Fruit fly (Drosophila melanogaster): ENCODE data around the gene Pldn.

Pldn gene

DNA sequence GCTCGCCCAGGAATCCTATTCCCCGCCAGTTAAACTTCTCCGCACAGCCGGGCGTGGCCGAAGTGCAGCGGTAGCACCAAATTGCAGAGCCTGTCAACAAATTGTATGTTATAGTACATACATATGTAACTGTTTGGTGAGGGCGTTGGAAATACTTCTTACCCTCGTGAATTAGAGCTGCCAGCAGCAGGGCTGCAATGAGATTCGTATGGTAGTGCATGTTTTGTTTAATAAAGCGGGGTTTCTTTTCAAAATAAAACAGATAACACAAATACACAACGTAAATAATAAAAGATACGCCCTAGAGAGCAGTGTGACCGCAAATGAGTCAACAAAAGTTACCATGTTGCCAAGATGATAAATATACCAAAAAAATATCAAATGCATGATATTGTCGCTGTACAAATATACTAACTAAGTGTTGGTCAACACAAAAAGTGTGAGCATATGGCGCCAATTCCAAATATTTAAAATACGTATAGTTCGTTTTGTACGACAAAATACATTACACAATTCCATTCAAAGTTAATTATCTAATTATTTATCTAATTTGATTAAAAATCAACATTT, 19.9 kb upstream of the Pldn start, which contains the start of gene crim (continued):
- TF ChIP-seq CG2129 (GFP tag; IDR thresholded peaks at IDR 0.05; ENCODE audit: partially characterized antibody) (no peak), CHES-1-like (GFP tag; optimal IDR thresholded peaks at IDR 0.05) (no peak), row (GFP tag; IDR thresholded peaks at IDR 0.05) (peak; percentile 12; the same call in 1 of the 3 replicates), Oli (tag; optimal IDR thresholded peaks at IDR 0.05) (no peak), CG33213 (GFP tag; optimal IDR thresholded peaks at IDR 0.05) (peak; percentile 53), CG1603 (tag; optimal IDR thresholded peaks at IDR 0.05) (peak; percentile 62), Ptx1 (GFP tag; IDR thresholded peaks at IDR 0.05) (no peak), pzg (GFP tag; optimal IDR thresholded peaks at IDR 0.05) (peak; percentile 96), HLHmδ (GFP tag; optimal IDR thresholded peaks at IDR 0.05) (no peak), en (GFP tag; optimal IDR thresholded peaks at IDR 0.05) (no peak), bab2 (GFP tag; optimal IDR thresholded peaks at IDR 0.05) (no peak), Rfx (GFP tag; IDR thresholded peaks at IDR 0.05) (no peak), ato (GFP tag; IDR thresholded peaks at IDR 0.05; ENCODE audit: partially characterized antibody) (no peak), CG9932 (GFP tag; IDR thresholded peaks at IDR 0.05) (no peak), CG42726 (GFP tag; IDR thresholded peaks at IDR 0.05; ENCODE audit: partially characterized antibody) (no peak), kay (GFP tag; optimal IDR thresholded peaks at IDR 0.05) (no peak), CG9437 (GFP tag; optimal IDR thresholded peaks at IDR 0.05) (no peak), Bgb (GFP tag; IDR thresholded peaks at IDR 0.05; ENCODE audit: partially characterized antibody) (peak; percentile 30; the same call in 1 of the 2 replicates), CG11504 (tag; optimal IDR thresholded peaks at IDR 0.05) (peak; percentile 73), CoRest (tag; optimal IDR thresholded peaks at IDR 0.05) (peak; percentile 17), sr (GFP tag; IDR thresholded peaks at IDR 0.05) (no peak), CG18262 (tag; optimal IDR thresholded peaks at IDR 0.05) (no peak), MBD-R2 (GFP tag; IDR thresholded peaks at IDR 0.05) (peak; percentile 64), gcm2 (GFP tag; optimal IDR thresholded peaks at IDR 0.05) (no peak), CG34376 (GFP tag; optimal IDR thresholded peaks at IDR 0.05) (no peak), dmrt11E (tag; optimal IDR thresholded peaks at IDR 0.05) (no peak), CG1832 (GFP tag; optimal IDR thresholded peaks at IDR 0.05) (no peak), Ets65A (GFP tag) (no peak), CG8765 (GFP tag; IDR thresholded peaks at IDR 0.05) (no peak), D (optimal IDR thresholded peaks at IDR 0.05) (no peak), D (GFP tag; optimal IDR thresholded peaks at IDR 0.05) (no peak), pros (GFP tag; optimal IDR thresholded peaks at IDR 0.05) (no peak), peb (GFP tag; IDR thresholded peaks at IDR 0.05) (no peak), CG31365 (tag; optimal IDR thresholded peaks at IDR 0.05) (no peak), MTF-1 (GFP tag; optimal IDR thresholded peaks at IDR 0.05; ENCODE audit: borderline replicate concordance) (no peak), CG34422 (GFP tag; IDR thresholded peaks at IDR 0.05) (0 out of 3 replicates have a peak, but pooled peaks have one; percentile 53), CG6765 (GFP tag; optimal IDR thresholded peaks at IDR 0.05) (no peak), Ravus (GFP tag; IDR thresholded peaks at IDR 0.05) (no peak), cad (GFP tag; optimal IDR thresholded peaks at IDR 0.05) (no peak), Stat92E (GFP tag; optimal IDR thresholded peaks at IDR 0.05) (peak in 1 of 3 experiments; percentile 68), CTCF (GFP tag; optimal IDR thresholded peaks at IDR 0.05) (peak; percentile 18), B-H2 (GFP tag; optimal IDR thresholded peaks at IDR 0.05) (no peak), CG13287 (GFP tag; IDR thresholded peaks at IDR 0.05; ENCODE audit: partially characterized antibody) (peak; percentile 50; the same call in 1 of the 2 replicates), cas (GFP tag; IDR thresholded peaks at IDR 0.05) (no peak), H15 (GFP tag; IDR thresholded peaks at IDR 0.05) (no peak), CG30403 (GFP tag; optimal IDR thresholded peaks at IDR 0.05) (peak; percentile 12), CG16863 (GFP tag; optimal IDR thresholded peaks at IDR 0.05) (no peak), pita (GFP tag; optimal IDR thresholded peaks at IDR 0.05) (no peak), HmgD (GFP tag; optimal IDR thresholded peaks at IDR 0.05) (no peak), CG5180 (GFP tag; optimal IDR thresholded peaks at IDR 0.05) (no peak), CG16815 (GFP tag; optimal IDR thresholded peaks at IDR 0.05) (no peak)

All from whole organism, embryonic.